Worm (Caenorhabditis elegans) whole organism, L2 larva: ENCODE data around the gene sec-24.2.

Experiments
- fos-1 ChIP-seq: fragments of 150-350 bp; optimal IDR thresholded peaks from 2 replicates; lab custom pipeline; 2014; ENCODE audit warnings: missing biosample characterization, missing genetic modification characterization
- nhr-12 ChIP-seq: fragments of 150-350 bp; optimal IDR thresholded peaks from 2 replicates; lab custom pipeline; 2014; ENCODE audit warnings: missing biosample characterization, missing genetic modification characterization
- sma-9 ChIP-seq, 2 experiments: fragments of 150-350 bp in 1 of 2; sonication (generic microtip) in 1 of 2; optimal IDR thresholded peaks; 2 replicates each; lab custom pipeline; 2014 to 2016; ENCODE audit warnings: missing genetic modification characterization in 2 of 2, mild to moderate bottlenecking in 1 of 2, missing biosample characterization in 1 of 2, missing compliant biosample characterization in 1 of 2, missing genetic modification reagents in 1 of 2, moderate library complexity in 1 of 2

sec-24.2 gene

ce11 chrIV:12305956-12306355 lies 54.6 kb downstream of the sec-24.2 start:
- peak; percentile 89 for TF ChIP-seq fos-1 (tag; lab: Kevin White, UChicago)
- TF ChIP-seq sma-9 (GFP tag; optimal IDR thresholded peaks at IDR 0.05; lab: Kevin White, UChicago): peak; percentile 40
- TF ChIP-seq sma-9 (tag; optimal IDR thresholded peaks at IDR 0.05; lab: Kevin White, UChicago): no peak
- TF ChIP-seq nhr-12 (tag; lab: Kevin White, UChicago): no peak
